Worm (Caenorhabditis elegans) whole organism, L2 larva: Measurements from ENCODE around the gene atg-10.

Experiments used
- F13H6.1 ChIP-seq: sonication (generic microtip); optimal IDR thresholded peaks from 2 replicates; lab custom pipeline; 2016; ENCODE audit warnings: missing genetic modification characterization, missing compliant biosample characterization
- R02D3.7 ChIP-seq: fragments of 150-350 bp; optimal IDR thresholded peaks from 2 replicates; lab custom pipeline; 2014; ENCODE audit warnings: missing biosample characterization, missing genetic modification characterization
- ZK546.5 ChIP-seq: sonication (generic microtip); optimal IDR thresholded peaks from 2 replicates; lab custom pipeline; 2017; ENCODE audit warnings: missing biosample characterization, missing genetic modification characterization
- alr-1 ChIP-seq: fragments of 150-350 bp; optimal IDR thresholded peaks from 2 replicates; lab custom pipeline; 2014; ENCODE audit warnings: missing biosample characterization, missing genetic modification characterization
- aly-2 ChIP-seq: fragments of 150-350 bp; optimal IDR thresholded peaks from 2 replicates; lab custom pipeline; 2014; ENCODE audit warnings: missing biosample characterization, missing genetic modification characterization
- ama-1 ChIP-seq: fragments of 150-350 bp; optimal IDR thresholded peaks from 2 replicates; lab custom pipeline; 2018; ENCODE audit warnings: inconsistent platforms
- ceh-16 ChIP-seq: fragments of 150-350 bp; optimal IDR thresholded peaks from 2 replicates; lab custom pipeline; 2014; ENCODE audit warnings: missing biosample characterization, missing genetic modification characterization
- crh-2 ChIP-seq: sonication (generic microtip); optimal IDR thresholded peaks from 2 replicates; lab custom pipeline; 2017; ENCODE audit warnings: missing biosample characterization, missing genetic modification characterization
- egl-27 ChIP-seq: sonication (generic microtip); optimal IDR thresholded peaks from 3 replicates; lab custom pipeline; 2017; ENCODE audit warnings: missing biosample characterization, missing genetic modification reagents, missing genetic modification characterization
- elt-1 ChIP-seq: fragments of 150-350 bp; optimal IDR thresholded peaks from 2 replicates; lab custom pipeline; 2014; ENCODE audit warnings: missing biosample characterization, missing genetic modification characterization
- elt-3 ChIP-seq: sonication (generic microtip); optimal IDR thresholded peaks from 2 replicates; lab custom pipeline; 2017; ENCODE audit warnings: missing biosample characterization, missing genetic modification characterization
- fos-1 ChIP-seq: fragments of 150-350 bp; optimal IDR thresholded peaks from 2 replicates; lab custom pipeline; 2014; ENCODE audit warnings: missing biosample characterization, missing genetic modification characterization
- gmeb-1 ChIP-seq: fragments of 150-350 bp; optimal IDR thresholded peaks from 2 replicates; lab custom pipeline; 2014; ENCODE audit warnings: missing biosample characterization, missing genetic modification characterization
- lin-11 ChIP-seq: fragments of 150-350 bp; sonication (generic microtip); optimal IDR thresholded peaks from 2 replicates; lab custom pipeline; 2014; ENCODE audit warnings: missing biosample characterization, missing genetic modification characterization, inconsistent platforms, mixed read lengths
- lin-13 ChIP-seq: fragments of 150-350 bp; optimal IDR thresholded peaks from 2 replicates; lab custom pipeline; 2014; ENCODE audit warnings: missing biosample characterization, missing genetic modification reagents, missing genetic modification characterization
- lin-39 ChIP-seq: fragments of 150-350 bp; optimal IDR thresholded peaks from 2 replicates; lab custom pipeline; 2014; ENCODE audit warnings: missing biosample characterization, missing genetic modification reagents, missing genetic modification characterization
- lsy-2 ChIP-seq, 2 experiments: fragments of 150-350 bp in 1 of 2; sonication (generic microtip) in 1 of 2; optimal IDR thresholded peaks; 2 replicates each; lab custom pipeline; 2014 to 2017; ENCODE audit warnings: missing biosample characterization in 2 of 2, missing genetic modification characterization in 2 of 2
- mab-5 ChIP-seq: fragments of 150-350 bp; optimal IDR thresholded peaks from 2 replicates; lab custom pipeline; 2014; ENCODE audit warnings: missing biosample characterization, missing genetic modification characterization
- mdl-1 ChIP-seq, 2 experiments: fragments of 150-350 bp in 1 of 2; sonication (generic microtip) in 1 of 2; optimal IDR thresholded peaks; 2 replicates each; lab custom pipeline; 2017; ENCODE audit warnings: missing biosample characterization in 2 of 2, missing genetic modification characterization in 2 of 2
- nhr-10 ChIP-seq: sonication (generic microtip); optimal IDR thresholded peaks from 2 replicates; lab custom pipeline; 2017; ENCODE audit warnings: missing biosample characterization, missing genetic modification characterization
- nhr-11 ChIP-seq: fragments of 150-350 bp; optimal IDR thresholded peaks from 2 replicates; lab custom pipeline; 2014; ENCODE audit warnings: missing biosample characterization, missing genetic modification characterization
- nhr-12 ChIP-seq: fragments of 150-350 bp; optimal IDR thresholded peaks from 2 replicates; lab custom pipeline; 2014; ENCODE audit warnings: missing biosample characterization, missing genetic modification characterization
- nhr-129 ChIP-seq: fragments of 150-350 bp; optimal IDR thresholded peaks from 2 replicates; lab custom pipeline; 2014; ENCODE audit warnings: missing biosample characterization, missing genetic modification characterization
- nhr-237 ChIP-seq: fragments of 150-350 bp; optimal IDR thresholded peaks from 2 replicates; lab custom pipeline; 2014; ENCODE audit warnings: missing biosample characterization, missing genetic modification characterization
- nhr-25 ChIP-seq: fragments of 150-350 bp; sonication (generic microtip); optimal IDR thresholded peaks from 3 replicates; lab custom pipeline; 2014; ENCODE audit warnings: missing biosample characterization, missing genetic modification characterization
- nhr-6 ChIP-seq: fragments of 150-350 bp; optimal IDR thresholded peaks from 2 replicates; lab custom pipeline; 2014; ENCODE audit warnings: missing biosample characterization, missing genetic modification characterization
- nhr-77 ChIP-seq: fragments of 150-350 bp; optimal IDR thresholded peaks from 2 replicates; lab custom pipeline; 2014; ENCODE audit warnings: missing biosample characterization, missing genetic modification characterization
- peb-1 ChIP-seq: fragments of 150-350 bp; optimal IDR thresholded peaks from 2 replicates; lab custom pipeline; 2014; ENCODE audit warnings: missing biosample characterization, missing genetic modification characterization
- skn-1 ChIP-seq: sonication (generic microtip); optimal IDR thresholded peaks from 2 replicates; lab custom pipeline; 2017; ENCODE audit warnings: missing biosample characterization, missing genetic modification characterization
- sma-9 ChIP-seq, 2 experiments: fragments of 150-350 bp in 1 of 2; sonication (generic microtip) in 1 of 2; optimal IDR thresholded peaks; 2 replicates each; lab custom pipeline; 2014 to 2016; ENCODE audit warnings: missing genetic modification characterization in 2 of 2, mild to moderate bottlenecking in 1 of 2, missing biosample characterization in 1 of 2, missing compliant biosample characterization in 1 of 2, missing genetic modification reagents in 1 of 2, moderate library complexity in 1 of 2
- snpc-4 ChIP-seq: fragments of 150-350 bp; optimal IDR thresholded peaks from 2 replicates; lab custom pipeline; 2014; ENCODE audit warnings: missing biosample characterization, missing genetic modification characterization
- unc-39 ChIP-seq: fragments of 150-350 bp; optimal IDR thresholded peaks from 2 replicates; lab custom pipeline; 2014; ENCODE audit warnings: missing biosample characterization, missing genetic modification characterization
- unc-55 ChIP-seq: fragments of 150-350 bp; sonication (generic microtip); optimal IDR thresholded peaks from 3 replicates; lab custom pipeline; 2014; ENCODE audit warnings: missing biosample characterization, missing genetic modification reagents, missing genetic modification characterization
- unc-62 ChIP-seq: fragments of 150-350 bp; optimal IDR thresholded peaks from 2 replicates; lab custom pipeline; 2014; ENCODE audit warnings: missing biosample characterization, missing genetic modification reagents, missing genetic modification characterization
- zag-1 ChIP-seq: fragments of 150-350 bp; optimal IDR thresholded peaks from 2 replicates; lab custom pipeline; 2014; ENCODE audit warnings: missing biosample characterization, missing genetic modification characterization
- ztf-11 ChIP-seq: sonication (generic microtip); optimal IDR thresholded peaks from 2 replicates; lab custom pipeline; 2017; ENCODE audit warnings: missing biosample characterization, missing genetic modification characterization
- ztf-4 ChIP-seq: fragments of 150-350 bp; optimal IDR thresholded peaks from 2 replicates; lab custom pipeline; 2014; ENCODE audit warnings: missing biosample characterization, missing genetic modification characterization

Gene atg-10

ce11 chrII:8658835-8659234, at the start of gene atg-10:
atg-10 (plus strand) TSS chrII:8659135.
- TF ChIP-seq ZK546.5 (tag; lab: Kevin White, UChicago) = no peak
- no peak for TF ChIP-seq lin-13
- no peak for TF ChIP-seq nhr-10 (tag; lab: Kevin White, UChicago)
- TF ChIP-seq nhr-237 (tag; lab: Kevin White, UChicago) = no peak
- TF ChIP-seq R02D3.7 = no peak
- TF ChIP-seq ztf-11 (tag; lab: Kevin White, UChicago) = no peak
- TF ChIP-seq ceh-16 = no peak
- no peak for TF ChIP-seq peb-1
- TF ChIP-seq fos-1 = no peak
- no peak for TF ChIP-seq F13H6.1 (tag; lab: Kevin White, UChicago)
- TF ChIP-seq ama-1 (lab: Kevin White, UChicago) = no peak
- no peak for TF ChIP-seq mab-5 (tag; lab: Kevin White, UChicago)
- no peak for TF ChIP-seq lsy-2 (tag; optimal IDR thresholded peaks at IDR 0.05; lab: Kevin White, UChicago)

ce11 chrII:8610085-8610484, 48.9 kb upstream of the atg-10 start, which contains the start of gene F28C6.9:
F28C6.9 (minus strand) TSS chrII:8610185.
- no peak for TF ChIP-seq elt-3 (tag; lab: Kevin White, UChicago)
- no peak for TF ChIP-seq skn-1 (tag; lab: Kevin White, UChicago)
- TF ChIP-seq gmeb-1 (tag; lab: Kevin White, UChicago) = no peak
- TF ChIP-seq crh-2 (tag; lab: Kevin White, UChicago) = no peak
- TF ChIP-seq ama-1 (lab: Kevin White, UChicago) = no peak
- no peak for TF ChIP-seq unc-62 (GFP tag; lab: Kevin White, UChicago)
- no peak for TF ChIP-seq nhr-237 (tag; lab: Kevin White, UChicago)
- TF ChIP-seq aly-2 (tag; lab: Kevin White, UChicago) = no peak
- TF ChIP-seq nhr-25 (tag; lab: Kevin White, UChicago) = no peak
- TF ChIP-seq lin-11 = no peak
- TF ChIP-seq alr-1 = no peak
- no peak for TF ChIP-seq F13H6.1 (tag; lab: Kevin White, UChicago)
- TF ChIP-seq elt-1 = no peak
- no peak for TF ChIP-seq unc-55 (GFP tag; lab: Kevin White, UChicago)
- TF ChIP-seq nhr-10 (tag; lab: Kevin White, UChicago) = no peak
- no peak for TF ChIP-seq lsy-2 (tag; optimal IDR thresholded peaks at IDR 0.05; lab: Kevin White, UChicago)
- no peak for TF ChIP-seq lin-39 (tag; lab: Kevin White, UChicago)

- no peak for TF ChIP-seq alr-1
- TF ChIP-seq lin-39 (tag; lab: Kevin White, UChicago) = no peak
- no peak for TF ChIP-seq nhr-25 (tag; lab: Kevin White, UChicago)
- TF ChIP-seq crh-2 (tag; lab: Kevin White, UChicago) = no peak
- no peak for TF ChIP-seq nhr-237 (tag; lab: Kevin White, UChicago)
- TF ChIP-seq ztf-11 (tag; lab: Kevin White, UChicago) = no peak
- no peak for TF ChIP-seq gmeb-1 (tag; lab: Kevin White, UChicago)
- TF ChIP-seq elt-1 = no peak
- no peak for TF ChIP-seq snpc-4 (tag; lab: Kevin White, UChicago)
- TF ChIP-seq egl-27 = no peak
- no peak for TF ChIP-seq lsy-2 (tag; optimal IDR thresholded peaks at IDR 0.05; lab: Kevin White, UChicago)
- TF ChIP-seq nhr-77 = no peak
- TF ChIP-seq mdl-1 (tag; optimal IDR thresholded peaks at IDR 0.05; lab: Kevin White, UChicago) = no peak
- no peak for TF ChIP-seq fos-1
- TF ChIP-seq lin-11 = no peak
- no peak for TF ChIP-seq ztf-4 (tag; lab: Kevin White, UChicago)
Measured at ce11 chrII:8610585-8610984, 48.4 kb upstream of the atg-10 start.

ce11 chrII:8611330-8611729, 47.6 kb upstream of the atg-10 start:
- TF ChIP-seq gmeb-1 (tag; lab: Kevin White, UChicago) (no peak), lsy-2 (tag; optimal IDR thresholded peaks at IDR 0.05; lab: Kevin White, UChicago) (no peak), elt-3 (tag; lab: Kevin White, UChicago) (no peak), unc-39 (tag; lab: Kevin White, UChicago) (no peak), nhr-129 (tag; lab: Kevin White, UChicago) (no peak), ztf-4 (tag; lab: Kevin White, UChicago) (no peak), ama-1 (lab: Kevin White, UChicago) (no peak), nhr-11 (no peak)

- TF ChIP-seq nhr-6 (no peak), lin-11 (no peak), elt-1 (no peak), sma-9 (GFP tag; optimal IDR thresholded peaks at IDR 0.05; lab: Kevin White, UChicago) (no peak), sma-9 (tag; optimal IDR thresholded peaks at IDR 0.05; lab: Kevin White, UChicago) (no peak), ztf-11 (tag; lab: Kevin White, UChicago) (no peak), nhr-77 (no peak), skn-1 (tag; lab: Kevin White, UChicago) (no peak), nhr-129 (tag; lab: Kevin White, UChicago) (no peak), zag-1 (tag; lab: Kevin White, UChicago) (no peak), lsy-2 (tag; optimal IDR thresholded peaks at IDR 0.05; lab: Kevin White, UChicago) (no peak), lin-39 (tag; lab: Kevin White, UChicago) (no peak), nhr-12 (tag; lab: Kevin White, UChicago) (no peak), mab-5 (tag; lab: Kevin White, UChicago) (no peak), gmeb-1 (tag; lab: Kevin White, UChicago) (no peak), F13H6.1 (tag; lab: Kevin White, UChicago) (no peak), mdl-1 (tag; optimal IDR thresholded peaks at IDR 0.05; lab: Kevin White, UChicago) (no peak), peb-1 (no peak), ama-1 (lab: Kevin White, UChicago) (no peak), egl-27 (no peak)
Measured at ce11 chrII:8612470-8612869, 46.5 kb upstream of the atg-10 start, which contains the start of gene T22C8.1. T22C8.1 (plus strand) TSS chrII:8612770.
